ENCODE assay signal across 6 worm cellular contexts in the genomic region with DNA sequence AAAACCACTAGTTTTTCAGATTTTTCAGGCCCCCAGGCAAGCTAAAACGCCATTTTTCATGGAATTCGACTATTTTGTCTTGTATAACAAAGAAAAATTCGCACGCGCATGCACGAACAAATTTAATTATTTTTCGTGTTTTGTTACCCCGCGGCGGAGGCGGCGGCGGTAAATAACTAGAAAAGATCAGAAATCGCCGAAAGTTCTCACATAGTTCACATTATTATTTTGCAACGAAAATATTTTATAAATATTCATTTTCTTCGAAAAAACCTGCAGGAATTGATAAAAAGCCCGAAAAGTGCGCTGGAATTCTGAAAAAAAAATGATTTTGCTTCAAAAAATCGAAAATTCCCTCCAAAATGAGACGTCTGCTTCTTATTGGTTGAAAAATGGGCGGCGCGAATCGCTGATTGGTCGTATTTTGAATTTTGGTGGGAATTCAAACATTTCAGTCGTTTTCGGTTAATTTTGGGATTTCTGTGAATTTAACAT.
TF ChIP-seq lines count a peak whose summit lies in the region.

No protein-coding gene starts in this region.

TF ChIP-seq in whole organism, L1 larva, 84 proteins besides CTCF, POLR2A, EP300 and RAD21 (continues in another document):
- TF ChIP-seq irx-1 (tag; optimal IDR thresholded peaks at IDR 0.05; lab: Kevin White, UChicago), result no peak
- no peak for TF ChIP-seq skn-1 (tag; optimal IDR thresholded peaks at IDR 0.05; lab: Kevin White, UChicago)
- TF ChIP-seq nhr-77 (tag; optimal IDR thresholded peaks at IDR 0.05; lab: Kevin White, UChicago), result no peak
- TF ChIP-seq mep-1 (tag; optimal IDR thresholded peaks at IDR 0.05; lab: Kevin White, UChicago), result no peak
- peak; percentile 11 to 21 for TF ChIP-seq lsy-2 (tag; optimal IDR thresholded peaks at IDR 0.05; lab: Kevin White, UChicago)
- TF ChIP-seq lin-15B (tag; optimal IDR thresholded peaks at IDR 0.05; lab: Kevin White, UChicago), result no peak
- TF ChIP-seq nhr-19 (GFP tag; conservative IDR thresholded peaks at IDR 0.05; lab: Robert Waterston, UW), result no peak
- TF ChIP-seq egl-27 (tag; optimal IDR thresholded peaks at IDR 0.05; lab: Kevin White, UChicago), result no peak
- no peak for TF ChIP-seq swsn-7 (tag; optimal IDR thresholded peaks at IDR 0.05; lab: Kevin White, UChicago)
- TF ChIP-seq aha-1 (tag; optimal IDR thresholded peaks at IDR 0.05; lab: Kevin White, UChicago), result no peak
- no peak for TF ChIP-seq lin-39 (tag; optimal IDR thresholded peaks at IDR 0.05; lab: Kevin White, UChicago)
- no peak for TF ChIP-seq lin-13 (GFP tag; optimal IDR thresholded peaks at IDR 0.05; lab: Kevin White, UChicago)
- TF ChIP-seq efl-1 (optimal IDR thresholded peaks at IDR 0.05; lab: Kevin White, UChicago), result no peak
- peak; percentile 19 to 27 for TF ChIP-seq efl-1 (GFP tag; optimal IDR thresholded peaks at IDR 0.05 in 1 of 2; lab: Kevin White, UChicago)
- TF ChIP-seq snu-23 (GFP tag; optimal IDR thresholded peaks at IDR 0.05; lab: Kevin White, UChicago), result no peak

TF ChIP-seq in whole organism, L3 larva, 47 proteins besides CTCF, POLR2A, EP300 and RAD21 (continues in another document):
- TF ChIP-seq ztf-4 (tag; optimal IDR thresholded peaks at IDR 0.05; lab: Kevin White, UChicago), result no peak
- no peak for TF ChIP-seq nhr-11 (tag; optimal IDR thresholded peaks at IDR 0.05; lab: Kevin White, UChicago)
- no peak for TF ChIP-seq pqm-1 (tag; optimal IDR thresholded peaks at IDR 0.05; lab: Kevin White, UChicago)
- TF ChIP-seq ama-1 (optimal IDR thresholded peaks at IDR 0.05; lab: Kevin White, UChicago), result peak; percentile 33
- TF ChIP-seq ceh-16 (tag; optimal IDR thresholded peaks at IDR 0.05; lab: Kevin White, UChicago), result no peak
- TF ChIP-seq tbx-2 (tag; optimal IDR thresholded peaks at IDR 0.05; lab: Kevin White, UChicago), result no peak
- no peak for TF ChIP-seq nhr-77 (tag; optimal IDR thresholded peaks at IDR 0.05; lab: Kevin White, UChicago)
- TF ChIP-seq zag-1 (tag; optimal IDR thresholded peaks at IDR 0.05; lab: Kevin White, UChicago), result no peak
- TF ChIP-seq R02D3.7 (tag; optimal IDR thresholded peaks at IDR 0.05; lab: Kevin White, UChicago), result no peak
- TF ChIP-seq nhr-76 (tag; optimal IDR thresholded peaks at IDR 0.05; lab: Kevin White, UChicago), result no peak
- TF ChIP-seq ceh-82 (tag; optimal IDR thresholded peaks at IDR 0.05; lab: Kevin White, UChicago), result no peak
- TF ChIP-seq jun-1 (tag; optimal IDR thresholded peaks at IDR 0.05; lab: Kevin White, UChicago), result no peak
- TF ChIP-seq fkh-10 (GFP tag; optimal IDR thresholded peaks at IDR 0.05; lab: Kevin White, UChicago), result peak; percentile 64
- TF ChIP-seq nhr-28 (tag; optimal IDR thresholded peaks at IDR 0.05; lab: Kevin White, UChicago), result no peak
- TF ChIP-seq lin-15B (tag; optimal IDR thresholded peaks at IDR 0.05; lab: Kevin White, UChicago), result no peak
- no peak for TF ChIP-seq pha-4 (tag; optimal IDR thresholded peaks at IDR 0.05; lab: Kevin White, UChicago)

TF ChIP-seq in whole organism, L4 larva, 104 proteins besides CTCF, POLR2A, EP300 and RAD21 (continues in another document):
- TF ChIP-seq php-3 (GFP tag; IDR thresholded peaks at IDR 0.05; lab: Robert Waterston, UW) (no peak), aly-2 (tag; optimal IDR thresholded peaks at IDR 0.05; lab: Kevin White, UChicago) (no peak), nhr-11 (tag; optimal IDR thresholded peaks at IDR 0.05; lab: Kevin White, UChicago) (no peak), snpc-4 (tag; optimal IDR thresholded peaks at IDR 0.05; lab: Kevin White, UChicago) (no peak), ceh-20 (GFP tag; IDR thresholded peaks at IDR 0.05; lab: Robert Waterston, UW) (no peak), gei-8 (GFP tag; optimal IDR thresholded peaks at IDR 0.05; lab: Kevin White, UChicago) (no peak), mes-2 (tag; optimal IDR thresholded peaks at IDR 0.05; lab: Kevin White, UChicago; ENCODE audit: poor library complexity, severe bottlenecking) (no peak), dpl-1 (GFP tag; optimal IDR thresholded peaks at IDR 0.05; lab: Kevin White, UChicago) (no peak), arid-1 (GFP tag; conservative IDR thresholded peaks at IDR 0.05; lab: Robert Waterston, UW) (peak; percentile 40; the same call in 1 of the 2 replicates), nhr-77 (tag; optimal IDR thresholded peaks at IDR 0.05; lab: Kevin White, UChicago) (no peak), ceh-28 (tag; optimal IDR thresholded peaks at IDR 0.05; lab: Kevin White, UChicago) (no peak), ama-1 (optimal IDR thresholded peaks at IDR 0.05; lab: Kevin White, UChicago) (peak; percentile 50), fos-1 (tag; optimal IDR thresholded peaks at IDR 0.05; lab: Kevin White, UChicago) (no peak), aha-1 (tag; lab: Kevin White, UChicago) (peak; percentile 65), sdz-12 (GFP tag; optimal IDR thresholded peaks at IDR 0.05; lab: Kevin White, UChicago) (no peak), egl-27 (tag; optimal IDR thresholded peaks at IDR 0.05; lab: Kevin White, UChicago) (no peak)

TF ChIP-seq in whole organism, late embryonic, 69 proteins besides CTCF, POLR2A, EP300 and RAD21:
- TF ChIP-seq che-1 (tag; optimal IDR thresholded peaks at IDR 0.05; lab: Kevin White, UChicago) (no peak), unc-42 (tag; optimal IDR thresholded peaks at IDR 0.05; lab: Kevin White, UChicago) (peak; percentile 71), nfya-1 (tag; optimal IDR thresholded peaks at IDR 0.05; lab: Kevin White, UChicago) (peak; percentile 74)

TF ChIP-seq in whole organism, mixed stage, embryonic, 35 proteins besides CTCF, POLR2A, EP300 and RAD21:
- peak; percentile 64 for TF ChIP-seq ces-1 (GFP tag; optimal IDR thresholded peaks at IDR 0.05; lab: Kevin White, UChicago)
- no peak for TF ChIP-seq mab-5 (tag; optimal IDR thresholded peaks at IDR 0.05; lab: Kevin White, UChicago)
TF ChIP-seq in whole organism, mixed stage, embryonic: peak in this region for 1.

TF ChIP-seq in whole organism, young adult, 124 proteins besides CTCF, POLR2A, EP300 and RAD21 (continues in another document):
- TF ChIP-seq D2030.7 (GFP tag; IDR thresholded peaks at IDR 0.05; lab: Robert Waterston, UW), result 0 out of 2 replicates have a peak, but pooled peaks have one; percentile 17
- TF ChIP-seq nhr-90 (tag; optimal IDR thresholded peaks at IDR 0.05; lab: Kevin White, UChicago), result peak; percentile 33
- TF ChIP-seq nfya-2 (GFP tag; IDR thresholded peaks at IDR 0.05; lab: Robert Waterston, UW), result 0 out of 2 replicates have a peak, but pooled peaks have one; percentile 74
- no peak for TF ChIP-seq F23B12.7 (tag; optimal IDR thresholded peaks at IDR 0.05; lab: Kevin White, UChicago; ENCODE audit: insufficient read depth)
- 0 out of 2 replicates have a peak, but pooled peaks have one; percentile 32 for TF ChIP-seq ztf-25 (GFP tag; IDR thresholded peaks at IDR 0.05; lab: Robert Waterston, UW)
- TF ChIP-seq unc-62 (GFP tag; optimal IDR thresholded peaks at IDR 0.05; lab: Kevin White, UChicago), result no peak
- TF ChIP-seq hsf-1 (GFP tag; IDR thresholded peaks at IDR 0.05; lab: Robert Waterston, UW), result peak; percentile 68
- TF ChIP-seq snpc-3.4 (tag; optimal IDR thresholded peaks at IDR 0.05; lab: Kevin White, UChicago), result no peak
- peak in 1 of 3 experiments; percentile 3 for TF ChIP-seq lin-35 (GFP tag; optimal IDR thresholded peaks at IDR 0.05; lab: Kevin White, UChicago)
- peak in 1 of 2 experiments; percentile 3 for TF ChIP-seq rec-8 (tag; optimal IDR thresholded peaks at IDR 0.05; lab: Kevin White, UChicago)
- 0 out of 2 replicates have a peak, but pooled peaks have one; percentile 4 for TF ChIP-seq pbrm-1 (GFP tag; IDR thresholded peaks at IDR 0.05; lab: Robert Waterston, UW)
- no peak for TF ChIP-seq C17E4.6 (GFP tag; IDR thresholded peaks at IDR 0.05; lab: Robert Waterston, UW)
- 0 out of 2 replicates have a peak, but pooled peaks have one; percentile 12 for TF ChIP-seq hmg-1.2 (GFP tag; IDR thresholded peaks at IDR 0.05; lab: Robert Waterston, UW)
- peak; percentile 17; the same call in 1 of the 2 replicates for TF ChIP-seq mcd-1 (GFP tag; IDR thresholded peaks at IDR 0.05; lab: Robert Waterston, UW)
- TF ChIP-seq tbp1 (GFP tag; optimal IDR thresholded peaks at IDR 0.05; lab: Kevin White, UChicago), result peak; percentile 51
- peak; percentile 69; the same call in 1 of the 2 replicates for TF ChIP-seq Y79H2A.3 (GFP tag; conservative IDR thresholded peaks at IDR 0.05; lab: Robert Waterston, UW)
- no peak for TF ChIP-seq cebp-1 (GFP tag; IDR thresholded peaks at IDR 0.05; lab: Robert Waterston, UW)
- TF ChIP-seq cebp-1 (tag; optimal IDR thresholded peaks at IDR 0.05; lab: Kevin White, UChicago), result peak; percentile 61
- TF ChIP-seq Y53F4B.3 (GFP tag; IDR thresholded peaks at IDR 0.05; lab: Robert Waterston, UW), result no peak
- TF ChIP-seq F49E8.2 (tag; optimal IDR thresholded peaks at IDR 0.05; lab: Kevin White, UChicago; ENCODE audit: insufficient read depth), result peak; percentile 30
- TF ChIP-seq snpc-1.1 (tag; optimal IDR thresholded peaks at IDR 0.05; lab: Kevin White, UChicago; ENCODE audit: insufficient read depth), result no peak
- TF ChIP-seq F57C9.4 (tag; optimal IDR thresholded peaks at IDR 0.05; lab: Kevin White, UChicago), result no peak
- TF ChIP-seq mes-4 (tag; optimal IDR thresholded peaks at IDR 0.05; lab: Kevin White, UChicago), result peak; percentile 55
- peak; percentile 54; the same call in 1 of the 2 replicates for TF ChIP-seq Y53G8AR.9 (GFP tag; conservative IDR thresholded peaks at IDR 0.05; lab: Robert Waterston, UW)
- peak; percentile 20 for TF ChIP-seq athp-1 (tag; optimal IDR thresholded peaks at IDR 0.05; lab: Kevin White, UChicago)
- peak; percentile 36; the same call in 1 of the 2 replicates for TF ChIP-seq madf-6 (GFP tag; IDR thresholded peaks at IDR 0.05; lab: Robert Waterston, UW)
- TF ChIP-seq attf-6 (GFP tag; IDR thresholded peaks at IDR 0.05; lab: Robert Waterston, UW), result peak; percentile 89; the same call in 1 of the 2 replicates
- TF ChIP-seq dpff-1 (tag; optimal IDR thresholded peaks at IDR 0.05; lab: Kevin White, UChicago), result peak; percentile 62
- no peak for TF ChIP-seq Y56A3A.18 (GFP tag; IDR thresholded peaks at IDR 0.05; lab: Robert Waterston, UW)
- no peak for TF ChIP-seq ztf-22 (GFP tag; optimal IDR thresholded peaks at IDR 0.05; lab: Kevin White, UChicago)
- TF ChIP-seq nfyb-1 (GFP tag; IDR thresholded peaks at IDR 0.05; lab: Robert Waterston, UW), result peak; percentile 87
- TF ChIP-seq hrde-1 (tag; optimal IDR thresholded peaks at IDR 0.05; lab: Kevin White, UChicago; ENCODE audit: borderline replicate concordance), result peak; percentile 60
- peak; percentile 55; the same call in 1 of the 2 replicates for TF ChIP-seq ekl-4 (GFP tag; IDR thresholded peaks at IDR 0.05; lab: Robert Waterston, UW)
- peak; percentile 7 for TF ChIP-seq B0035.1 (tag; optimal IDR thresholded peaks at IDR 0.05; lab: Kevin White, UChicago)
- peak; percentile 12 for TF ChIP-seq T26A5.8 (tag; optimal IDR thresholded peaks at IDR 0.05; lab: Kevin White, UChicago)
- TF ChIP-seq snpc-4 (GFP tag; optimal IDR thresholded peaks at IDR 0.05; lab: Kevin White, UChicago), result no peak
- peak in 2 of 4 experiments; percentile 27 to 92 for TF ChIP-seq snpc-4 (tag; optimal IDR thresholded peaks at IDR 0.05; lab: Kevin White, UChicago)
